Worm (Caenorhabditis elegans): Measurements from ENCODE around the gene cnb-1.
A peak's percentile ranks its signal among the peaks of the same experiment; 100 is the strongest.

cnb-1 gene

DNA sequence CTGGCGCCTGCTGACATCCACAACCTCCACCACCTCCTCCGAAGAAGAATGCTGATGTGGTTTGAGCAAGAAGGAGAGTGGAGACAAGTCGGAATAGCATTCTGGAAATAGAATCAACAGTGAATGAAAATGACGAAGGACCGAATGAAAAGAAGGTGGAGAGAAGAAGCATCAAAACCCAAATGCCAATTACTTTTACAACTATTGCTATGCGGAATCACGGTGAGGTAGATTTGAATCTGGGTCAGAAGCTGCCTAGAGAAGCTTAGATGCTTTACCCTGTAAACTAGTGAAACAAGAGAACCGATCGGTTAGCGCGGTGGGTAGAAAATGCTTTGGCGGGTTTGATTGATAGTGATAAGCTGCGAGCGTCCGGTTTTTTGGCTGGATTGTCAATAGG, 28.6 kb upstream of the cnb-1 start, which contains the start of gene grl-7:
Gene grl-7, minus strand, starts transcription at position 101 of the 400 bp plus-strand sequence.
- TF ChIP-seq mxl-1 (tag; optimal IDR thresholded peaks at IDR 0.05), result no peak
- 0 out of 2 replicates have a peak, but pooled peaks have one; percentile 24 for TF ChIP-seq let-526 (GFP tag; IDR thresholded peaks at IDR 0.05)
- TF ChIP-seq die-1 (tag; optimal IDR thresholded peaks at IDR 0.05), result no peak

DNA sequence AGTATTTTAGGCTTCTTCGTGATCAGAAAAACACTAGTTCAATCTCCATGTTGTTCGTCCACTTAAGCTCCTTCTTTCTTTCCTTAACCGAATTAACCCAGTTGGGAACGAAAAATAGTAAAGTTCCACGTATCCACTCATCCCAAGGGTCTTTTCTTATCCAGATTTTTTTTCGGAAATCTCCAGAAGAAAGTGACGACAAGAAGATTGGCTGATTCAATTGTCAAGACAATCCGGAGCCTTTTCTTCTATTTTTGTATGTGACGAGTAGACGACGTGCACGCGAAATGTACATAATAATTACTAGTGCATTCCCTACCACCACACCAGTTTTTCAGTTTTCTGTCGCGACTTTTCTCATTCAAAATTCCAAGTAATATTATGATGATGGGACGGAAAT, 24.3 kb upstream of the cnb-1 start:
- TF ChIP-seq somi-1 (GFP tag; optimal IDR thresholded peaks at IDR 0.05) (no peak), Y53G8AR.9 (GFP tag; conservative IDR thresholded peaks at IDR 0.05) (no peak), C06A6.2 (GFP tag; conservative IDR thresholded peaks at IDR 0.05) (no peak), hsf-1 (GFP tag; IDR thresholded peaks at IDR 0.05) (no peak), lag-1 (GFP tag; IDR thresholded peaks at IDR 0.05) (no peak), attf-5 (GFP tag; optimal IDR thresholded peaks at IDR 0.05) (no peak)

DNA sequence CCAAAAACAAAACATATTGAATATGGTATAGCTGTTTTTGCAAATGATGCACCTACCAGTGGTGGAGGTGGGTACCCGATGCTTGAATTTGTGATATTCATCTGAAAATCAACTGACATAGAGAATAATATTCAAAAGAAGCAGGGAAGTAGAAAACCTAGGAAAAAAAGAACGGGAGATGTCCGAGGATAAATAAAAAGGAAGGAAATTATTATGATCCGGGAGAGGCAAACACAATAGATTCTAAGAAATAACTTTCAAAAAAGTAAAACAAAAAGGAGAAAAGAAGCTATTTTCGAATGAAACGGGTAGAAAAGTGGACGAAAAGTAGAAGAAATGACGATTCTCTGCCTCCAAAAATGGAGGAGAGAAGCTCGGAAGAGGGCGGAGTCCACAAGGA, 22.6 kb upstream of the cnb-1 start, which contains the start of gene npr-25:
Gene npr-25, minus strand, starts transcription at position 101 of the 400 bp plus-strand sequence.
- no peak for TF ChIP-seq mes-4 (tag; optimal IDR thresholded peaks at IDR 0.05)
- TF ChIP-seq tlf-1 (GFP tag; optimal IDR thresholded peaks at IDR 0.05), result no peak
- TF ChIP-seq lin-35 (GFP tag; optimal IDR thresholded peaks at IDR 0.05), result no peak
- no peak for TF ChIP-seq snpc-3.4 (tag; optimal IDR thresholded peaks at IDR 0.05)
- TF ChIP-seq him-1 (tag; optimal IDR thresholded peaks at IDR 0.05), result no peak
- TF ChIP-seq snpc-1.1 (tag; optimal IDR thresholded peaks at IDR 0.05; ENCODE audit: insufficient read depth), result no peak
- TF ChIP-seq ztf-3 (GFP tag; optimal IDR thresholded peaks at IDR 0.05), result no peak
- TF ChIP-seq pha-4 (tag; optimal IDR thresholded peaks at IDR 0.05), result no peak
- no peak for TF ChIP-seq K11D2.4 (GFP tag; IDR thresholded peaks at IDR 0.05)
- TF ChIP-seq nhr-27 (tag; optimal IDR thresholded peaks at IDR 0.05), result no peak
- TF ChIP-seq ztf-6 (GFP tag; IDR thresholded peaks at IDR 0.05), result no peak
- no peak for TF ChIP-seq B0261.1 (tag; optimal IDR thresholded peaks at IDR 0.05)
- TF ChIP-seq F23B12.7 (tag; optimal IDR thresholded peaks at IDR 0.05; ENCODE audit: insufficient read depth), result no peak
- TF ChIP-seq zfh-2 (GFP tag; conservative IDR thresholded peaks at IDR 0.05), result no peak
- TF ChIP-seq rpc-1 (optimal IDR thresholded peaks at IDR 0.05), result no peak
- no peak for TF ChIP-seq rpc-1 (tag; optimal IDR thresholded peaks at IDR 0.05)
- no peak for TF ChIP-seq F10E7.11 (tag; optimal IDR thresholded peaks at IDR 0.05)

DNA sequence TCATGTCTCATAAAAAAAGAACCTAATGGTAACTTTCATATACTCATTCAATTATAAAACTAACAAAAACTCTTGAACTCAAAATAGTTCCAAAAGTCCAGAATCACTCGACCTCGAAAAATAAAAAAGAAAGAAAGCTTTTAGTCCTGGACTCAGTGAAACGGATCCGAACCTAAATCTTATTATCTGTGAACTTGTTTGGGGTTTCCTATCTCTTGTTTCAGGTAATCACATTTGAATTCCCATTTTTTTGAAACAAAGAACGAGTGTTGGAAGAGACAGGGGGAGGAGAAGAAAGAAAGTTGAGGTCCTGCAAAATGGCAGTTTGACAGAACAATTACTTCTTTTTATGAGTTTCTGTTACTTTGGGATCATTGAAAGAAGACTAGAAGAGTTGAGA, 21.3 kb upstream of the cnb-1 start:
- TF ChIP-seq ekl-4 (GFP tag; IDR thresholded peaks at IDR 0.05) (no peak), B0035.1 (tag; optimal IDR thresholded peaks at IDR 0.05) (no peak), lsy-27 (tag; optimal IDR thresholded peaks at IDR 0.05; ENCODE audit: borderline replicate concordance, insufficient read depth) (no peak), lin-40 (tag; optimal IDR thresholded peaks at IDR 0.05) (no peak), F33H1.4 (GFP tag; IDR thresholded peaks at IDR 0.05) (no peak)

DNA sequence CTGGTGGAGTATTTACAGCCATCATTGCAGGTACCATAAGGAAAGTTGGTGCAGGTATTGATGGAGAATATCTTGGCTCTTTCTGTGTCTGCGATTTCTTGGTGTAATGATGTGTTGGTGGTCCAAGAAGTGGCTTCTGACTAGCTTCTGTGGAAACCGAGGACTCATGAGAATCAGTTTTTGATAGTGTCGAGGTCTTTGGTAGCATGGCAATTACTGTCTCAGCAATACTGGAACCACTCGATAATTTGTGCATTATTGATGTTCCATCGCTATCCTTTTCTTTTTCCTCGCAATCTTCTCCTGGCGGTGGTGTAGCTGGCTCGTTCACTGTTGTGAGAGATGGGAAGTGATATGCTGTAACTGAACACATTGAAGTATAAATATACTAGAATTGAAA, 12.0 kb upstream of the cnb-1 start:
- TF ChIP-seq let-607 (tag; optimal IDR thresholded peaks at IDR 0.05) (no peak), madf-6 (GFP tag; IDR thresholded peaks at IDR 0.05) (no peak), madf-3 (GFP tag; IDR thresholded peaks at IDR 0.05) (no peak), F37B4.10 (GFP tag; IDR thresholded peaks at IDR 0.05) (no peak), D2030.7 (GFP tag; IDR thresholded peaks at IDR 0.05) (no peak), F52B5.7 (tag; optimal IDR thresholded peaks at IDR 0.05) (no peak), nfyb-1 (GFP tag; IDR thresholded peaks at IDR 0.05) (no peak), B0261.1 (tag; optimal IDR thresholded peaks at IDR 0.05) (no peak), ekl-4 (GFP tag; IDR thresholded peaks at IDR 0.05) (no peak), K12H6.12 (tag; optimal IDR thresholded peaks at IDR 0.05) (no peak), hrde-1 (tag; optimal IDR thresholded peaks at IDR 0.05; ENCODE audit: borderline replicate concordance) (no peak), tbx-9 (tag; optimal IDR thresholded peaks at IDR 0.05; ENCODE audit: borderline replicate concordance) (no peak), tbp1 (GFP tag; optimal IDR thresholded peaks at IDR 0.05) (no peak), lag-1 (GFP tag; IDR thresholded peaks at IDR 0.05) (no peak), ztf-3 (GFP tag; optimal IDR thresholded peaks at IDR 0.05) (no peak), F22D6.2 (tag; optimal IDR thresholded peaks at IDR 0.05) (no peak)

Data from whole organism, young adult.